Worm (Caenorhabditis elegans) whole organism, L1 larva: Measurements from ENCODE around the gene oatr-1.

Source experiments
- C04F5.9 ChIP-seq: sonication (generic microtip); optimal IDR thresholded peaks from 2 replicates; lab custom pipeline; 2016; ENCODE audit warnings: missing genetic modification characterization, missing compliant biosample characterization
- C16A3.4 ChIP-seq: fragments of 150-350 bp; optimal IDR thresholded peaks from 2 replicates; lab custom pipeline; 2014; ENCODE audit warnings: missing biosample characterization, missing genetic modification characterization
- Y116A8C.19 ChIP-seq: sonication (generic microtip); optimal IDR thresholded peaks from 2 replicates; lab custom pipeline; 2016; ENCODE audit warnings: missing compliant biosample characterization, missing genetic modification characterization, borderline replicate concordance
- aly-2 ChIP-seq: fragments of 150-350 bp; optimal IDR thresholded peaks from 2 replicates; lab custom pipeline; 2014; ENCODE audit warnings: missing biosample characterization, missing genetic modification characterization
- ama-1 ChIP-seq: fragments of 150-350 bp; optimal IDR thresholded peaks from 2 replicates; lab custom pipeline; 2014
- ceh-63 ChIP-seq: fragments of 200-800 bp; sonication (Bioruptor generic); optimal IDR thresholded peaks from 2 replicates; lab custom pipeline; 2018; ENCODE audit warnings: mild to moderate bottlenecking, missing genetic modification characterization, missing compliant biosample characterization
- ceh-8 ChIP-seq: fragments of 200-800 bp; sonication (Bioruptor generic); optimal IDR thresholded peaks from 2 replicates; lab custom pipeline; 2018; ENCODE audit warnings: mild to moderate bottlenecking, missing genetic modification characterization, moderate library complexity, missing compliant biosample characterization
- ceh-90 ChIP-seq: sonication (generic microtip); optimal IDR thresholded peaks from 2 replicates; lab custom pipeline; 2016; ENCODE audit warnings: missing genetic modification characterization, missing compliant biosample characterization
- ces-1 ChIP-seq: fragments of 150-350 bp; optimal IDR thresholded peaks from 2 replicates; lab custom pipeline; 2014; ENCODE audit warnings: missing biosample characterization, missing genetic modification reagents, missing genetic modification characterization
- dpl-1 ChIP-seq, 3 experiments: fragments of 150-350 bp in 2 of 3; sonication (generic microtip) in 1 of 3; optimal IDR thresholded peaks; 2 replicates each; lab custom pipeline; 2014 to 2017; ENCODE audit warnings: missing biosample characterization in 3 of 3, missing genetic modification characterization in 3 of 3, missing genetic modification reagents in 3 of 3
- dsc-1 ChIP-seq: sonication (generic microtip); optimal IDR thresholded peaks from 2 replicates; lab custom pipeline; 2016; ENCODE audit warnings: mild to moderate bottlenecking, missing genetic modification characterization, missing compliant biosample characterization
- efl-1 ChIP-seq, 4 experiments: fragments of 150-350 bp; optimal IDR thresholded peaks in 3 of 4; peaks in 1 of 4; 1 replicate in 1 of 4; 2 replicates in 3 of 4; lab custom pipeline; 2014; ENCODE audit warnings: missing biosample characterization in 2 of 4, missing genetic modification characterization in 2 of 4, missing genetic modification reagents in 2 of 4
- egl-13 ChIP-seq: sonication (generic microtip); optimal IDR thresholded peaks from 2 replicates; lab custom pipeline; 2016; ENCODE audit warnings: missing genotype, missing genetic modification reagents, missing genetic modification characterization, missing compliant biosample characterization
- egl-27 ChIP-seq, 2 experiments: fragments of 150-350 bp in 1 of 2; sonication (generic microtip); optimal IDR thresholded peaks; 3 replicates each; lab custom pipeline; 2017 to 2018; ENCODE audit warnings: missing biosample characterization in 2 of 2, missing genetic modification characterization in 2 of 2, missing genetic modification reagents in 2 of 2
- elt-2 ChIP-seq: sonication (generic microtip); optimal IDR thresholded peaks from 2 replicates; lab custom pipeline; 2016; ENCODE audit warnings: missing genetic modification characterization, mild to moderate bottlenecking, inconsistent platforms, missing compliant biosample characterization, missing genetic modification reagents
- elt-3 ChIP-seq, 6 experiments: fragments of 150-350 bp in 1 of 6; sonication (generic microtip); optimal IDR thresholded peaks; 2 replicates each; lab custom pipeline; 2017 to 2018; ENCODE audit warnings: missing biosample characterization in 6 of 6, missing genetic modification characterization in 6 of 6, inconsistent platforms in 1 of 6
- fkh-10 ChIP-seq: sonication (generic microtip); optimal IDR thresholded peaks from 2 replicates; lab custom pipeline; 2017; ENCODE audit warnings: missing biosample characterization, missing genetic modification reagents, missing genetic modification characterization
- fkh-8 ChIP-seq: sonication (generic microtip); optimal IDR thresholded peaks from 2 replicates; lab custom pipeline; 2016; ENCODE audit warnings: mild to moderate bottlenecking, missing genetic modification characterization, missing compliant biosample characterization
- hlh-4 ChIP-seq: sonication (generic microtip); optimal IDR thresholded peaks from 2 replicates; lab custom pipeline; 2016; ENCODE audit warnings: mild to moderate bottlenecking, missing genetic modification characterization, missing compliant biosample characterization
- hpl-2 ChIP-seq: fragments of 150-350 bp; optimal IDR thresholded peaks from 2 replicates; lab custom pipeline; 2014; ENCODE audit warnings: missing biosample characterization, missing genetic modification reagents, missing genetic modification characterization
- irx-1 ChIP-seq: sonication (generic microtip); optimal IDR thresholded peaks from 2 replicates; lab custom pipeline; 2016; ENCODE audit warnings: missing genetic modification characterization, missing compliant biosample characterization
- isw-1 ChIP-seq: fragments of 200-800 bp; sonication (Bioruptor generic); IDR thresholded peaks from 2 replicates; pipeline ENCODE4 v1.3.6; 2022; ENCODE audit warnings: missing genetic modification characterization, missing compliant biosample characterization
- jun-1 ChIP-seq: fragments of 150-350 bp; optimal IDR thresholded peaks from 2 replicates; lab custom pipeline; 2014; ENCODE audit warnings: missing biosample characterization, missing genetic modification reagents, missing genetic modification characterization
- lin-14 ChIP-seq: fragments of 200-800 bp; sonication (Bioruptor generic); optimal IDR thresholded peaks from 2 replicates; lab custom pipeline; 2018; ENCODE audit warnings: mild to moderate bottlenecking, missing genetic modification characterization, moderate library complexity, missing compliant biosample characterization
- lin-15B ChIP-seq: fragments of 150-350 bp; sonication (generic microtip); optimal IDR thresholded peaks from 3 replicates; lab custom pipeline; 2014; ENCODE audit warnings: missing biosample characterization, missing genetic modification characterization
- mab-9 ChIP-seq: fragments of 200-800 bp; sonication (Bioruptor generic); IDR thresholded peaks from 2 replicates; pipeline ENCODE4 v1.3.6; 2022; ENCODE audit warnings: missing genetic modification reagents, missing genetic modification characterization, missing compliant biosample characterization
- mep-1 ChIP-seq: fragments of 150-350 bp; optimal IDR thresholded peaks from 2 replicates; lab custom pipeline; 2014; ENCODE audit warnings: missing biosample characterization, missing genetic modification characterization
- nhr-11 ChIP-seq: fragments of 150-350 bp; optimal IDR thresholded peaks from 2 replicates; lab custom pipeline; 2014; ENCODE audit warnings: missing biosample characterization, missing genetic modification characterization
- nhr-19 ChIP-seq: fragments of 200-800 bp; sonication (Bioruptor generic); conservative IDR thresholded peaks from 2 replicates; pipeline ENCODE4 v1.3.6; 2022; ENCODE audit warnings: missing genetic modification characterization, missing compliant biosample characterization
- nhr-47 ChIP-seq: sonication (generic microtip); optimal IDR thresholded peaks from 2 replicates; lab custom pipeline; 2016; ENCODE audit warnings: mild to moderate bottlenecking, missing genetic modification characterization, moderate library complexity, missing compliant biosample characterization
- nhr-76 ChIP-seq: sonication (generic microtip); optimal IDR thresholded peaks from 2 replicates; lab custom pipeline; 2017; ENCODE audit warnings: missing biosample characterization, missing genetic modification characterization
- nhr-77 ChIP-seq: fragments of 150-350 bp; optimal IDR thresholded peaks from 2 replicates; lab custom pipeline; 2014; ENCODE audit warnings: missing biosample characterization, missing genetic modification characterization
- nhr-90 ChIP-seq: sonication (generic microtip); optimal IDR thresholded peaks from 2 replicates; lab custom pipeline; 2016; ENCODE audit warnings: mild to moderate bottlenecking, missing genetic modification characterization, missing compliant biosample characterization; ENCODE audit not compliant: poor library complexity
- pax-3 ChIP-seq: fragments of 200-800 bp; sonication (Bioruptor generic); optimal IDR thresholded peaks from 2 replicates; lab custom pipeline; 2018; ENCODE audit warnings: mild to moderate bottlenecking, missing genetic modification characterization, moderate library complexity, missing compliant biosample characterization
- pqm-1 ChIP-seq: sonication (generic microtip); optimal IDR thresholded peaks from 3 replicates; lab custom pipeline; 2017; ENCODE audit warnings: missing biosample characterization, missing genetic modification characterization
- skn-1 ChIP-seq: fragments of 150-350 bp; optimal IDR thresholded peaks from 2 replicates; lab custom pipeline; 2014; ENCODE audit warnings: missing biosample characterization, missing genetic modification characterization
- snpc-4 ChIP-seq: fragments of 150-350 bp; optimal IDR thresholded peaks from 2 replicates; lab custom pipeline; 2014; ENCODE audit warnings: missing biosample characterization, missing genetic modification characterization
- snu-23 ChIP-seq: sonication (generic microtip); optimal IDR thresholded peaks from 2 replicates; lab custom pipeline; 2016; ENCODE audit warnings: missing genetic modification characterization, missing compliant biosample characterization
- sox-4 ChIP-seq: sonication (generic microtip); optimal IDR thresholded peaks from 2 replicates; lab custom pipeline; 2016; ENCODE audit warnings: missing genetic modification characterization, missing compliant biosample characterization
- sptf-1 ChIP-seq: fragments of 150-350 bp; optimal IDR thresholded peaks from 2 replicates; lab custom pipeline; 2014; ENCODE audit warnings: missing biosample characterization, missing genetic modification characterization
- sup-37 ChIP-seq: fragments of 200-800 bp; sonication (Bioruptor generic); optimal IDR thresholded peaks from 2 replicates; lab custom pipeline; 2018; ENCODE audit warnings: mild to moderate bottlenecking, missing genetic modification characterization, missing compliant biosample characterization
- swsn-7 ChIP-seq: sonication (generic microtip); optimal IDR thresholded peaks from 2 replicates; lab custom pipeline; 2016; ENCODE audit warnings: missing genetic modification characterization, missing compliant biosample characterization
- tbx-2 ChIP-seq: sonication (generic microtip); optimal IDR thresholded peaks from 2 replicates; lab custom pipeline; 2016; ENCODE audit warnings: missing genetic modification characterization, missing compliant biosample characterization
- unc-130 ChIP-seq: fragments of 150-350 bp; optimal IDR thresholded peaks from 2 replicates; lab custom pipeline; 2017; ENCODE audit warnings: missing biosample characterization, missing genetic modification characterization, inconsistent platforms
- unc-30 ChIP-seq: sonication (generic microtip); optimal IDR thresholded peaks from 2 replicates; lab custom pipeline; 2017; ENCODE audit warnings: missing biosample characterization, missing genetic modification characterization
- unc-98 ChIP-seq: fragments of 200-800 bp; sonication (Bioruptor generic); IDR thresholded peaks from 2 replicates; pipeline ENCODE4 v1.3.6; 2022; ENCODE audit warnings: missing genetic modification characterization, missing compliant biosample characterization
- vab-15 ChIP-seq: sonication (generic microtip); optimal IDR thresholded peaks from 2 replicates; lab custom pipeline; 2017; ENCODE audit warnings: missing genotype, mild to moderate bottlenecking, missing genetic modification characterization, missing compliant biosample characterization
- xbp-1 ChIP-seq: sonication (generic microtip); optimal IDR thresholded peaks from 2 replicates; lab custom pipeline; 2016; ENCODE audit warnings: missing genetic modification characterization, missing compliant biosample characterization
- zag-1 ChIP-seq: fragments of 150-350 bp; optimal IDR thresholded peaks from 2 replicates; lab custom pipeline; 2014; ENCODE audit warnings: missing biosample characterization, missing genetic modification characterization
- zip-4 ChIP-seq: fragments of 200-800 bp; sonication (Bioruptor generic); optimal IDR thresholded peaks from 2 replicates; lab custom pipeline; 2018; ENCODE audit warnings: mild to moderate bottlenecking, missing genetic modification characterization, moderate library complexity, missing compliant biosample characterization
- ztf-11 ChIP-seq, 2 experiments: sonication (generic microtip); optimal IDR thresholded peaks; 2 replicates each; lab custom pipeline; 2016 to 2017; ENCODE audit warnings: missing genetic modification characterization in 2 of 2, missing biosample characterization in 1 of 2, missing compliant biosample characterization in 1 of 2
- ztf-4 ChIP-seq: fragments of 150-350 bp; optimal IDR thresholded peaks from 2 replicates; lab custom pipeline; 2014; ENCODE audit warnings: missing biosample characterization, missing genetic modification characterization

oatr-1 gene

ce11 chrIII:6402346-6402745, 6.4 kb upstream of the oatr-1 start (continued):
- TF ChIP-seq efl-1 (optimal IDR thresholded peaks at IDR 0.05; lab: Kevin White, UChicago) (peak in 1 of 2 experiments; percentile 11), efl-1 (GFP tag; optimal IDR thresholded peaks at IDR 0.05 in 1 of 2; lab: Kevin White, UChicago) (peak in 1 of 2 experiments; percentile 49), xbp-1 (tag; lab: Kevin White, UChicago) (peak; percentile 78), ces-1 (GFP tag; lab: Kevin White, UChicago) (no peak), snpc-4 (tag; lab: Kevin White, UChicago) (no peak), pqm-1 (tag; lab: Kevin White, UChicago) (no peak), dsc-1 (tag; lab: Kevin White, UChicago) (no peak), irx-1 (no peak), nhr-90 (no peak), hpl-2 (GFP tag; lab: Kevin White, UChicago) (no peak), ztf-4 (tag; lab: Kevin White, UChicago) (no peak), zip-4 (GFP tag; lab: Kevin White, UChicago) (no peak), lin-15B (tag; lab: Kevin White, UChicago) (no peak), egl-27 (tag; optimal IDR thresholded peaks at IDR 0.05; lab: Kevin White, UChicago) (no peak), dpl-1 (GFP tag; optimal IDR thresholded peaks at IDR 0.05; lab: Kevin White, UChicago) (no peak), elt-2 (no peak), fkh-8 (no peak), egl-13 (tag; lab: Kevin White, UChicago) (no peak), unc-98 (no peak; the same call in 1 of the 2 replicates), nhr-77 (tag; lab: Kevin White, UChicago) (no peak), nhr-76 (tag; lab: Kevin White, UChicago) (no peak), fkh-10 (GFP tag; lab: Kevin White, UChicago) (no peak), sox-4 (tag; lab: Kevin White, UChicago) (no peak), ztf-11 (tag; optimal IDR thresholded peaks at IDR 0.05; lab: Kevin White, UChicago) (no peak), Y116A8C.19 (no peak), pax-3 (tag; lab: Kevin White, UChicago) (no peak), vab-15 (tag; lab: Kevin White, UChicago) (no peak), skn-1 (tag; lab: Kevin White, UChicago) (no peak), tbx-2 (tag; lab: Kevin White, UChicago) (peak; percentile 54), hlh-4 (tag; lab: Kevin White, UChicago) (no peak), unc-30 (no peak), ceh-90 (no peak), mep-1 (no peak), nhr-11 (tag; lab: Kevin White, UChicago) (peak; percentile 58), elt-3 (tag; optimal IDR thresholded peaks at IDR 0.05; lab: Kevin White, UChicago) (no peak), aly-2 (tag; lab: Kevin White, UChicago) (no peak), ama-1 (no peak), swsn-7 (tag; lab: Kevin White, UChicago) (peak; percentile 43), mab-9 (no peak), sup-37 (peak; percentile 23), isw-1 (GFP tag; lab: Robert Waterston, UW) (no peak), snu-23 (GFP tag; lab: Kevin White, UChicago) (peak; percentile 67), C16A3.4 (tag; lab: Kevin White, UChicago) (no peak), nhr-47 (tag; lab: Kevin White, UChicago) (peak; percentile 32), sptf-1 (tag; lab: Kevin White, UChicago) (no peak)

- TF ChIP-seq lin-14, result peak; percentile 42
- TF ChIP-seq nhr-19 (GFP tag; lab: Robert Waterston, UW), result no peak
- TF ChIP-seq aly-2 (tag; lab: Kevin White, UChicago), result no peak
- TF ChIP-seq nhr-76 (tag; lab: Kevin White, UChicago), result no peak
- no peak for TF ChIP-seq dsc-1 (tag; lab: Kevin White, UChicago)
- TF ChIP-seq unc-130, result no peak
- TF ChIP-seq sup-37, result no peak
- no peak for TF ChIP-seq xbp-1 (tag; lab: Kevin White, UChicago)
- TF ChIP-seq C04F5.9, result no peak
- TF ChIP-seq jun-1 (tag; lab: Kevin White, UChicago), result no peak
- TF ChIP-seq nhr-47 (tag; lab: Kevin White, UChicago), result no peak
- TF ChIP-seq ztf-4 (tag; lab: Kevin White, UChicago), result no peak
- no peak for TF ChIP-seq ceh-8 (GFP tag; lab: Kevin White, UChicago)
- TF ChIP-seq nhr-90, result no peak
- no peak for TF ChIP-seq Y116A8C.19
- TF ChIP-seq zag-1 (tag; lab: Kevin White, UChicago), result peak; percentile 29
- no peak for TF ChIP-seq nhr-77 (tag; lab: Kevin White, UChicago)
- TF ChIP-seq egl-27 (tag; optimal IDR thresholded peaks at IDR 0.05; lab: Kevin White, UChicago), result no peak
- no peak for TF ChIP-seq ceh-63 (GFP tag; lab: Kevin White, UChicago)
- TF ChIP-seq dpl-1 (GFP tag; optimal IDR thresholded peaks at IDR 0.05; lab: Kevin White, UChicago), result no peak
Measured at ce11 chrIII:6399424-6399823, 3.4 kb upstream of the oatr-1 start.
